Worm (Caenorhabditis elegans): Measurements from ENCODE around the gene nhr-152.

DNA sequence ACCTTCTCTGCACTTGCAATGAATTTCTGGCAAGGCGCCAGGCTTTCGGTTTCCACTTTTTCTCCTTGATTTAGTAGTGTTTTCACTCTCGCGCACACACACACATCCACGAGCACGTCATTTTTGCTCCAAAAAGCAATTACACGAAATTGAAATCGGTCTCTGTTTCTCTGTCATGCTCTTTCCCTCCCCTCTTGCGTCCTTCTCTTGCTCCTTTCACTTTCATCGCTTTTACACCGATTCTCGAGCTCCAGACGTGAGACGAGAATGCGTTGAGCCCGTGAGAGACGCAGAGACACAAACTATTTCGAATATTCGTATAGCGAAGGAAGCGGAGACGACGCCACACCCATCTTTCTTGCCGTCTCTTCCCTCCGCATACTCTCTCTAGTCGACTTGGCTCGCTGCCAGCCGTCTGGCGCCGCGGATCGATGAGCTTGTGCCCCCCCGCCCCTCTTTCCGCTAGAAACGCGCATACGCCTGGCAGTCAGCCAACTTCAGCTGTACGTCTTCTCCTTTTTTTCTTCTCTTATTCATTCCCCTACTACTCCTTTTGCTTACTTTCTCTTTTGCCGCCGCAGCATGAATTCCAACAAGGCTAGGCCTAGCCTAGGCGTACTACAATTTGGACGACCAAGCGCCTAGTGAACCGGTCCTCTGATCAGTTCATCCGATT, 42.0 kb downstream of the nhr-152 start:
- TF ChIP-seq B0310.2 (tag; optimal IDR thresholded peaks at IDR 0.05), result no peak
- TF ChIP-seq ceh-36 (tag; optimal IDR thresholded peaks at IDR 0.05), result no peak
- no peak for TF ChIP-seq scrt-1 (GFP tag; IDR thresholded peaks at IDR 0.05)
- TF ChIP-seq ama-1 (optimal IDR thresholded peaks at IDR 0.05), result no peak
- no peak for TF ChIP-seq flt-1 (GFP tag; IDR thresholded peaks at IDR 0.05)
- TF ChIP-seq aly-1 (tag; optimal IDR thresholded peaks at IDR 0.05), result no peak

Measured in whole organism, early embryonic.